Fruit fly (Drosophila melanogaster) whole organism, embryonic: ENCODE data around the gene CG44037.

Experiments used
- Abd-B ChIP-seq: fragments of 200-800 bp; sonication (Bioruptor generic); optimal IDR thresholded peaks from 2 replicates; lab custom pipeline; 2018; ENCODE audit warnings: missing biosample characterization, mild to moderate bottlenecking, missing genetic modification characterization, moderate library complexity
- CG12391 ChIP-seq: fragments of 200-800 bp; sonication (Bioruptor generic); optimal IDR thresholded peaks from 3 replicates; lab custom pipeline; 2018; ENCODE audit warnings: missing biosample characterization, mild to moderate bottlenecking, missing genetic modification characterization, moderate library complexity
- TFAM ChIP-seq: fragments of 200-800 bp; sonication (Bioruptor generic); optimal IDR thresholded peaks from 2 replicates; lab custom pipeline; 2017; ENCODE audit warnings: missing biosample characterization, missing genetic modification characterization, inconsistent platforms
- Xbp1 ChIP-seq: fragments of 200-800 bp; sonication (Bioruptor generic); optimal IDR thresholded peaks from 3 replicates; lab custom pipeline; 2016; ENCODE audit warnings: missing biosample characterization, mild to moderate bottlenecking, missing genetic modification characterization
- gce ChIP-seq: fragments of 200-800 bp; sonication (Bioruptor generic); IDR thresholded peaks from 3 replicates; pipeline ENCODE4 v1.3.6; 2022; ENCODE audit warnings: missing biosample characterization, missing genetic modification characterization

- no peak for TF ChIP-seq CG12391 (tag; lab: Kevin White, UChicago)
- no peak for TF ChIP-seq gce (GFP tag; lab: Robert Waterston, UW)
- no peak for TF ChIP-seq Abd-B (GFP tag; lab: Kevin White, UChicago)
- no peak for TF ChIP-seq Xbp1 (GFP tag; lab: Kevin White, UChicago)
- TF ChIP-seq TFAM (GFP tag; lab: Kevin White, UChicago) = no peak
Observed at dm6 chr3R:12252457-12253065, 6.0 kb upstream of the CG44037 start.
